Fruit fly (Drosophila melanogaster): ENCODE results near the gene CG5194.
A peak's percentile ranks its signal among the peaks of the same experiment; 100 is the strongest.

Gene CG5194

dm6 chr3L:8997686-8998239 is 11.9 kb downstream of the CG5194 start, which contains the start of the genes smg and CG5087 (continued):
- TF ChIP-seq CG12659 (GFP tag; optimal IDR thresholded peaks at IDR 0.05) (peak; percentile 89), lmd (GFP tag; IDR thresholded peaks at IDR 0.05) (peak; percentile 19; the same call in 1 of the 2 replicates), CG17802 (tag; optimal IDR thresholded peaks at IDR 0.05) (no peak), CG6765 (GFP tag; optimal IDR thresholded peaks at IDR 0.05) (no peak), Hey (tag; optimal IDR thresholded peaks at IDR 0.05) (no peak), CG1832 (GFP tag; optimal IDR thresholded peaks at IDR 0.05) (no peak), CG15011 (GFP tag; optimal IDR thresholded peaks at IDR 0.05) (no peak), Dbx (GFP tag; IDR thresholded peaks at IDR 0.05) (peak; percentile 69), CG3726 (GFP tag; IDR thresholded peaks at IDR 0.05) (no peak), zf30C (GFP tag; optimal IDR thresholded peaks at IDR 0.05) (no peak), CG15479 (GFP tag; optimal IDR thresholded peaks at IDR 0.05) (no peak), CG16779 (GFP tag; IDR thresholded peaks at IDR 0.05) (0 out of 2 replicates have a peak, but pooled peaks have one; percentile 18), fd64A (GFP tag; optimal IDR thresholded peaks at IDR 0.05) (no peak), CG16813 (GFP tag; IDR thresholded peaks at IDR 0.05; ENCODE audit: partially characterized antibody) (peak; percentile 63), ase (GFP tag; IDR thresholded peaks at IDR 0.05) (no peak), CG13123 (GFP tag; optimal IDR thresholded peaks at IDR 0.05) (peak; percentile 1), CG9797 (GFP tag; optimal IDR thresholded peaks at IDR 0.05) (peak; percentile 97), CG15269 (tag; optimal IDR thresholded peaks at IDR 0.05) (no peak), cad (GFP tag; optimal IDR thresholded peaks at IDR 0.05) (no peak), ranshi (GFP tag; IDR thresholded peaks at IDR 0.05) (0 out of 2 replicates have a peak, but pooled peaks have one; percentile 27), shn (GFP tag; optimal IDR thresholded peaks at IDR 0.05) (peak; percentile 25), fd102C (GFP tag; optimal IDR thresholded peaks at IDR 0.05) (no peak), Side (GFP tag; optimal IDR thresholded peaks at IDR 0.05) (no peak), CG12155 (GFP tag; optimal IDR thresholded peaks at IDR 0.05) (peak; percentile 44), en (GFP tag; optimal IDR thresholded peaks at IDR 0.05) (no peak), gcm2 (GFP tag; optimal IDR thresholded peaks at IDR 0.05) (no peak), CG7357 (GFP tag; IDR thresholded peaks at IDR 0.05) (no peak), CG18476 (GFP tag; optimal IDR thresholded peaks at IDR 0.05) (no peak), Rfx (GFP tag; IDR thresholded peaks at IDR 0.05) (peak; percentile 77), CG14014 (GFP tag; IDR thresholded peaks at IDR 0.05) (no peak), crol (GFP tag; IDR thresholded peaks at IDR 0.05) (no peak), Nf-YB (GFP tag; optimal IDR thresholded peaks at IDR 0.05) (peak; percentile 2), tna (GFP tag; IDR thresholded peaks at IDR 0.05; ENCODE audit: partially characterized antibody) (peak; percentile 53; the same call in 1 of the 2 replicates), CG17359 (tag; optimal IDR thresholded peaks at IDR 0.05) (no peak), Dp (GFP tag; optimal IDR thresholded peaks at IDR 0.05) (peak; percentile 56), Sox100B (GFP tag; optimal IDR thresholded peaks at IDR 0.05) (no peak), Dip3 (GFP tag; optimal IDR thresholded peaks at IDR 0.05) (peak; percentile 73), CG13624 (GFP tag; optimal IDR thresholded peaks at IDR 0.05) (peak; percentile 74), CG31365 (tag; optimal IDR thresholded peaks at IDR 0.05) (no peak), CG31441 (GFP tag; IDR thresholded peaks at IDR 0.05) (no peak), CG11247 (GFP tag; IDR thresholded peaks at IDR 0.05) (peak; percentile 36; the same call in 1 of the 2 replicates), CG8944 (GFP tag; optimal IDR thresholded peaks at IDR 0.05) (peak; percentile 45), rib (GFP tag; IDR thresholded peaks at IDR 0.05) (no peak), CG15696 (tag; optimal IDR thresholded peaks at IDR 0.05) (no peak), CG9932 (GFP tag; IDR thresholded peaks at IDR 0.05) (peak; percentile 80), D19A (tag; optimal IDR thresholded peaks at IDR 0.05) (peak; percentile 6), CG16815 (GFP tag; optimal IDR thresholded peaks at IDR 0.05) (no peak), gsb-n (tag; optimal IDR thresholded peaks at IDR 0.05) (peak; percentile 39), CG9876 (GFP tag; optimal IDR thresholded peaks at IDR 0.05) (peak; percentile 46), fd96Cb (tag; optimal IDR thresholded peaks at IDR 0.05) (no peak), CG11723 (GFP tag; optimal IDR thresholded peaks at IDR 0.05) (no peak)

All from whole organism, embryonic.